Worm (Caenorhabditis elegans): ENCODE measurements around the gene C44B7.11.
A peak's percentile ranks its signal among the peaks of the same experiment; 100 is the strongest.

Gene C44B7.11

ce11 chrII:6934729-6935128 lies 37.4 kb upstream of the C44B7.11 start:
- TF ChIP-seq sptf-1 (tag; optimal IDR thresholded peaks at IDR 0.05) (no peak), lin-32 (GFP tag; optimal IDR thresholded peaks at IDR 0.05) (no peak), unc-62 (GFP tag; optimal IDR thresholded peaks at IDR 0.05) (no peak)

- TF ChIP-seq elt-3 (tag; optimal IDR thresholded peaks at IDR 0.05) (no peak), nhr-2 (tag; optimal IDR thresholded peaks at IDR 0.05) (no peak), pha-4 (tag; optimal IDR thresholded peaks at IDR 0.05) (no peak), nhr-12 (tag; optimal IDR thresholded peaks at IDR 0.05) (no peak), ceh-39 (tag; optimal IDR thresholded peaks at IDR 0.05) (no peak), ceh-83 (GFP tag; optimal IDR thresholded peaks at IDR 0.05) (no peak), zip-8 (tag; optimal IDR thresholded peaks at IDR 0.05) (no peak), flh-1 (GFP tag; optimal IDR thresholded peaks at IDR 0.05) (no peak), drap-1 (GFP tag; optimal IDR thresholded peaks at IDR 0.05) (no peak), snpc-4 (tag; optimal IDR thresholded peaks at IDR 0.05) (no peak), unc-39 (tag; optimal IDR thresholded peaks at IDR 0.05) (no peak), sptf-1 (tag; optimal IDR thresholded peaks at IDR 0.05) (no peak), mls-2 (tag; optimal IDR thresholded peaks at IDR 0.05) (no peak), cnd-1 (tag; optimal IDR thresholded peaks at IDR 0.05) (no peak), lsy-2 (tag; optimal IDR thresholded peaks at IDR 0.05) (no peak), unc-120 (tag; optimal IDR thresholded peaks at IDR 0.05; ENCODE audit: poor library complexity, severe bottlenecking) (no peak)
Measured at ce11 chrII:6932978-6933377, 35.6 kb upstream of the C44B7.11 start.

ce11 chrII:6930072-6930471 lies 32.7 kb upstream of the C44B7.11 start:
- TF ChIP-seq cnd-1 (tag; optimal IDR thresholded peaks at IDR 0.05): no peak
- peak; percentile 44 for TF ChIP-seq ces-1 (GFP tag; optimal IDR thresholded peaks at IDR 0.05)

ce11 chrII:6928416-6928815 lies 31.1 kb upstream of the C44B7.11 start, which contains the start of gene flcn-1:
Gene flcn-1 (plus strand): TSS chrII:6928763.
- TF ChIP-seq ces-1 (GFP tag; optimal IDR thresholded peaks at IDR 0.05) (peak; percentile 12), unc-39 (tag; optimal IDR thresholded peaks at IDR 0.05) (no peak)

- no peak for TF ChIP-seq flh-1 (GFP tag; optimal IDR thresholded peaks at IDR 0.05)
Measured at ce11 chrII:6927603-6928002, 30.3 kb upstream of the C44B7.11 start, which contains the start of gene F22D3.4. Gene F22D3.4 (minus strand): TSS chrII:6927603.

ce11 chrII:6927034-6927433 lies 29.7 kb upstream of the C44B7.11 start:
- TF ChIP-seq M03D4.4 (tag; optimal IDR thresholded peaks at IDR 0.05) (no peak), ceh-39 (tag; optimal IDR thresholded peaks at IDR 0.05) (no peak), hlh-1 (tag; optimal IDR thresholded peaks at IDR 0.05) (no peak), blmp-1 (tag; optimal IDR thresholded peaks at IDR 0.05) (no peak), nhr-12 (tag; optimal IDR thresholded peaks at IDR 0.05) (no peak), unc-62 (GFP tag; optimal IDR thresholded peaks at IDR 0.05) (no peak), nhr-76 (tag; optimal IDR thresholded peaks at IDR 0.05) (no peak), mep-1 (tag; optimal IDR thresholded peaks at IDR 0.05) (no peak), elt-1 (tag; optimal IDR thresholded peaks at IDR 0.05; ENCODE audit: borderline replicate concordance, insufficient read depth) (no peak), mls-2 (tag; optimal IDR thresholded peaks at IDR 0.05) (no peak)

ce11 chrII:6926488-6926887 lies 29.1 kb upstream of the C44B7.11 start:
- peak; percentile 1 for TF ChIP-seq nhr-237 (tag; optimal IDR thresholded peaks at IDR 0.05)
- peak; percentile 77 for TF ChIP-seq unc-120 (tag; optimal IDR thresholded peaks at IDR 0.05; ENCODE audit: poor library complexity, severe bottlenecking)
- TF ChIP-seq sem-2 (GFP tag; optimal IDR thresholded peaks at IDR 0.05): no peak

ce11 chrII:6926054-6926453 lies 28.7 kb upstream of the C44B7.11 start:
- TF ChIP-seq ceh-43 (GFP tag; optimal IDR thresholded peaks at IDR 0.05) (no peak), mab-5 (tag; optimal IDR thresholded peaks at IDR 0.05) (no peak), pha-4 (tag; optimal IDR thresholded peaks at IDR 0.05) (peak; percentile 57), elt-1 (tag; optimal IDR thresholded peaks at IDR 0.05; ENCODE audit: borderline replicate concordance, insufficient read depth) (no peak), unc-62 (GFP tag; optimal IDR thresholded peaks at IDR 0.05) (peak; percentile 27), ham-2 (GFP tag; optimal IDR thresholded peaks at IDR 0.05) (peak; percentile 65), lin-13 (tag; optimal IDR thresholded peaks at IDR 0.05) (peak; percentile 27), nhr-2 (tag; optimal IDR thresholded peaks at IDR 0.05) (peak; percentile 76), blmp-1 (tag; optimal IDR thresholded peaks at IDR 0.05) (no peak), zip-8 (tag; optimal IDR thresholded peaks at IDR 0.05) (peak; percentile 20), nhr-76 (tag; optimal IDR thresholded peaks at IDR 0.05) (no peak), mep-1 (tag; optimal IDR thresholded peaks at IDR 0.05) (no peak), ceh-39 (tag; optimal IDR thresholded peaks at IDR 0.05) (peak; percentile 62)

Measured in whole organism, mixed stage, embryonic.